Fruit fly (Drosophila melanogaster) whole organism, larva: ENCODE data around the gene CG42353.

Source experiments
- noc ChIP-seq: fragments of 200-800 bp; sonication (Bioruptor generic); optimal IDR thresholded peaks from 3 replicates; lab custom pipeline; 2019; ENCODE audit warnings: missing biosample characterization, mild to moderate bottlenecking, missing genetic modification characterization, moderate library complexity

CG42353 gene

dm6 chrX:16104738-16105426, at the start of gene CG42353, which contains the start of gene CG42354:
TSS of gene CG42353 (minus strand) at chrX:16104946.
TSS of gene CG42354 (minus strand) at chrX:16104946.
- TF ChIP-seq noc (tag; lab: Kevin White, UChicago) = peak; percentile 55

DNA sequence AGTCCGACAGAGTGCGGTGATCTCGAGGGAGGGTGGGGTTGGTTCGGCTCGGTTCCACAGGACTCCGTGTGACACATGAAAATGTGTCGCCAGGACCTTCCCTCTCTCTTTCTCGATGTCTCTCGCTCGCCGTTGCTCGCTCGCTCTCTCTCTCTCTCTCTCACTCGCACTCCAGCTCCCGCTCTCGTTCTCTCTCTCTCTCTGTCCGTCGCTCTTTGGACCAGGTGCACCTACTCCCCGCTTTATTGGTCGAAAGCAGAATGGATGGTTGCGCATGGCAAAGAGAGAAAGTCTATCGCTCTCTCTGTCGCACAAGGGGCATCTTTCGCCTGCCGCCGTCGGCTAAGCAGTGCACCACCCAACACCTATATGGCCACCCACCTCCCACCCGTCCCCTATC, 45.8 kb upstream of the CG42353 start:
- TF ChIP-seq noc (tag; lab: Kevin White, UChicago) = no peak

dm6 chrX:16148974-16149373, 44.2 kb upstream of the CG42353 start, which contains the start of gene disco-r:
TSS of gene disco-r (minus strand) at chrX:16148977.
- no peak for TF ChIP-seq noc (tag; lab: Kevin White, UChicago)

DNA sequence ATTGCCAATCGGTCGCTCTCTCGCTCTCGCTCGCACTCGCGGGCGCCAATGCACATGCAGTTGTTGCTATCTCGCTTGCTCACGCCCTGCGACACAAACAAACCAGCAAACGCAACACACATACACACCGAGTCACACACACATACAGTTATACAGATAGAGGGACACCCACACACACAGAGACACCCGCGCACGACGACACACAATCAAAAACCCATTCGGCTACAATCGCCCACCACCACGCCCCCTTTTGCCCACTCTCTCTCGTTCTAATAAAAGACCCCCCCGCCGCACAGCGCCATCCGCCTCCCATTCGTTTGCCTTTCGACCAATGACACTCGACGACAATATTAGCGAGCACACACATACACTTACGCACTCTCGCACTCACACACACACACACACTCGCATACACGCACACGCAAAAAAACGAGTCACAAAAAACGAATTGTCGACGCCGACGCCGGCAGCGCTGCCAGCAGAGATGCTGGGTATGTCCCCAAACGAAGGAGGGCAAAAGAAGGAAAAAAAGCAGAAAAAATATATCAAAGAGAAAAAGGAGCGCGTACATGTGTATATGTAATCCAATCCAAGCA, 43.0 kb upstream of the CG42353 start:
- TF ChIP-seq noc (tag; lab: Kevin White, UChicago) = no peak

dm6 chrX:16143012-16143411, 38.3 kb upstream of the CG42353 start:
- TF ChIP-seq noc (tag; lab: Kevin White, UChicago) = no peak

DNA sequence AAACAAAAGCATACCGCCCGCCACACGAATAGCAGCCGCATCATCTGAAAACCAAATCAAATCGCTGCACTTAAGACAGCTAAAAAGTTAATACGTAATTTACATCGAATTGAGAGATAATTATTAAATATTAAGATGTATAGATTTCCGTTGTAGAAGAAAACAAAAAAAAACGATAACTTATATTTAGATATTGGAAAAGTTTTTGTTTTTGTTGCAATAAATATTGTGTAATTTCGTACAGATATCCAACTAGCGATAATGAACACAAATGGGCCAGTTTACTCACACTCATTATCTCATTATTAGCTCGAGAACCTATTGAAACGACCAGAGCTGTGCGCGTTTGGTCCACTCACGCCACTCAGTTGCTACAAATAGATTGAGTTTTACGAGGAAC, 35.9 kb upstream of the CG42353 start:
- peak; percentile 37 for TF ChIP-seq noc (tag; lab: Kevin White, UChicago)

- TF ChIP-seq noc (tag; lab: Kevin White, UChicago) = no peak
Observed at dm6 chrX:16139030-16139429, 34.3 kb upstream of the CG42353 start.

DNA sequence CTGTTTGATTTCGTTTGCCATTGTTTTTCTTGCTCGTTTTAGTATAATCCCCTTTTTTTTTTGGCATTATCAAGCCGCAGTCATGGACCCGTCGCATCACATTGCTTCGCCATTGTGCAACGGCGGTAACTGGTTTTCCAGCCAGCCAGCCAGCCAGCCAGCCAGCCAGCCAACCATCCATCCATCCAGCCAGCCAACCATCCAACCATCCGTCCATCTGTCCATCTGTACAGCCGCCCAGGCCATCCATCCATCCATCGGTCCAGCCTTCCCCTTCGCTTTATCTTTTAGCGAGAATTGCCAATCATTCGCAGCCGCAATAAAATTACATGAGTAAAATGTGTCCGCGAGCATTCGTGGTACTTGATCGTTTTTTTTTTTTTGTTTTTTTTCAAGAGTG, 31.2 kb upstream of the CG42353 start:
- TF ChIP-seq noc (tag; lab: Kevin White, UChicago) = no peak

DNA sequence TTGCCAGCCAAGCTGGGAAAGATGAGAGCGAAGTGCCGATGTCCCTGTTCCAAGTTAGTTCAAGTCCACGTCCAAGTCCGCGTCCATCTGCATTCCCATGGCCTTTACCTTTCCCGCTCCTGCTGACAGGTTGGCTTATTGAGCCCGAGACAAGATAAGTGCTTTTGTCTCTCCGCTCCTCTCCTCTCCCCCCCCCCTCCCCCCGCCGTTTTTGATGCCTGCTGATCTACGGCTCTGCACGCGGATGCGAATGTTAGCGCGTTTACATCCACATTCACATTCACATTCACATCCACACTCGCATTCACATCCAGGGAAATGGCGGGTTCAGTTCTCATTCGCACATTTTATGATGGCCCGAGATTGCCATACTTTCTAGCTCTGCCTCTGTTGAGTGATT, 30.6 kb upstream of the CG42353 start:
- no peak for TF ChIP-seq noc (tag; lab: Kevin White, UChicago)

dm6 chrX:16124236-16124635, 19.5 kb upstream of the CG42353 start:
- TF ChIP-seq noc (tag; lab: Kevin White, UChicago) = no peak

dm6 chrX:16111655-16112054, 6.9 kb upstream of the CG42353 start:
- TF ChIP-seq noc (tag; lab: Kevin White, UChicago) = no peak

- TF ChIP-seq noc (tag; lab: Kevin White, UChicago) = no peak
Observed at dm6 chrX:16105715-16106114, 969 bp upstream of the CG42353 start.

dm6 chrX:16104056-16104737, 549 bp downstream of the CG42353 start:
- TF ChIP-seq noc (tag; lab: Kevin White, UChicago) = no peak

DNA sequence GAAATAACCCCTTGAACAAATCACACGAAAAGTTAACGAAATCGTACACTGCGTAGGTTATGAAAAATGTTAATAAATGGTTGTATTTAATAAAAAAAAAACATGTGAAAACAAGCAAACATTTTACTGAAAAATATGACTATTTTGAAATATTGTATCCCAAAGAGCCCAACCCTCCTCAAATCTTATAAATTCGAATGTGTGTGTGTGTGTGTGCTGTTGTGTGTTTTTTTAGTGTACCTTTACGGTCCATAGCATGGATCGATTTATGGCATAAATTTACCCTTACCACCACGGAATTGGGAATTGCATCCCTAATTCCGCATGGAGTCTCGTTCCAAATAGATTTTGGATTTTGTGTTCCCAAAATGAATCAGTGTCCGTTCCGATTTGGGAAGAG, 1.3 kb downstream of the CG42353 start:
- no peak for TF ChIP-seq noc (tag; lab: Kevin White, UChicago)

dm6 chrX:16102338-16103218, 2.2 kb downstream of the CG42353 start:
- TF ChIP-seq noc (tag; lab: Kevin White, UChicago) = peak; percentile 84
